Fruit fly (Drosophila melanogaster): Measurements from ENCODE around the gene ttk.

dm6 chr3R:31701934-31702333 is 11.7 kb upstream of the ttk start:
- TF ChIP-seq repo (GFP tag; optimal IDR thresholded peaks at IDR 0.05) (no peak), Bgb (GFP tag; IDR thresholded peaks at IDR 0.05; ENCODE audit: partially characterized antibody) (no peak), Aef1 (GFP tag; IDR thresholded peaks at IDR 0.05) (no peak), Sox102F (GFP tag; optimal IDR thresholded peaks at IDR 0.05) (no peak), wek (GFP tag; optimal IDR thresholded peaks at IDR 0.05) (no peak), tup (GFP tag; optimal IDR thresholded peaks at IDR 0.05) (no peak), ATbp (GFP tag; optimal IDR thresholded peaks at IDR 0.05) (no peak), NC2β (GFP tag; optimal IDR thresholded peaks at IDR 0.05) (no peak), rib (GFP tag; IDR thresholded peaks at IDR 0.05) (no peak), gsb-n (tag; optimal IDR thresholded peaks at IDR 0.05) (no peak), sim (GFP tag; IDR thresholded peaks at IDR 0.05) (no peak), D (optimal IDR thresholded peaks at IDR 0.05) (no peak), D (GFP tag; optimal IDR thresholded peaks at IDR 0.05) (no peak), Poxn (GFP tag; IDR thresholded peaks at IDR 0.05) (no peak), CG7372 (GFP tag; IDR thresholded peaks at IDR 0.05) (no peak)

Data from whole organism, embryonic.